Worm (Caenorhabditis elegans) whole organism, L2 larva: ENCODE data around the gene R08E3.3.
A peak's percentile ranks its signal among the peaks of the same experiment; 100 is the strongest.

Experiments used
- F13H6.1 ChIP-seq: sonication (generic microtip); optimal IDR thresholded peaks from 2 replicates; lab custom pipeline; 2016; ENCODE audit warnings: missing genetic modification characterization, missing compliant biosample characterization
- R02D3.7 ChIP-seq: fragments of 150-350 bp; optimal IDR thresholded peaks from 2 replicates; lab custom pipeline; 2014; ENCODE audit warnings: missing biosample characterization, missing genetic modification characterization
- Y55F3AM.14 ChIP-seq: fragments of 200-800 bp; sonication (Bioruptor generic); optimal IDR thresholded peaks from 2 replicates; lab custom pipeline; 2018; ENCODE audit warnings: mild to moderate bottlenecking, missing genetic modification characterization, missing compliant biosample characterization
- ZK546.5 ChIP-seq: sonication (generic microtip); optimal IDR thresholded peaks from 2 replicates; lab custom pipeline; 2017; ENCODE audit warnings: missing biosample characterization, missing genetic modification characterization
- aly-2 ChIP-seq: fragments of 150-350 bp; optimal IDR thresholded peaks from 2 replicates; lab custom pipeline; 2014; ENCODE audit warnings: missing biosample characterization, missing genetic modification characterization
- ama-1 ChIP-seq: fragments of 150-350 bp; optimal IDR thresholded peaks from 2 replicates; lab custom pipeline; 2018; ENCODE audit warnings: inconsistent platforms
- ceh-82 ChIP-seq: fragments of 150-350 bp; optimal IDR thresholded peaks from 2 replicates; lab custom pipeline; 2014; ENCODE audit warnings: missing biosample characterization, missing genetic modification characterization
- crh-2 ChIP-seq: sonication (generic microtip); optimal IDR thresholded peaks from 2 replicates; lab custom pipeline; 2017; ENCODE audit warnings: missing biosample characterization, missing genetic modification characterization
- dmd-4 ChIP-seq: sonication (generic microtip); optimal IDR thresholded peaks from 2 replicates; lab custom pipeline; 2017; ENCODE audit warnings: missing biosample characterization, missing genetic modification characterization
- egl-27 ChIP-seq: sonication (generic microtip); optimal IDR thresholded peaks from 3 replicates; lab custom pipeline; 2017; ENCODE audit warnings: missing biosample characterization, missing genetic modification reagents, missing genetic modification characterization
- elt-1 ChIP-seq: fragments of 150-350 bp; optimal IDR thresholded peaks from 2 replicates; lab custom pipeline; 2014; ENCODE audit warnings: missing biosample characterization, missing genetic modification characterization
- elt-3 ChIP-seq: sonication (generic microtip); optimal IDR thresholded peaks from 2 replicates; lab custom pipeline; 2017; ENCODE audit warnings: missing biosample characterization, missing genetic modification characterization
- fos-1 ChIP-seq: fragments of 150-350 bp; optimal IDR thresholded peaks from 2 replicates; lab custom pipeline; 2014; ENCODE audit warnings: missing biosample characterization, missing genetic modification characterization
- lin-39 ChIP-seq: fragments of 150-350 bp; optimal IDR thresholded peaks from 2 replicates; lab custom pipeline; 2014; ENCODE audit warnings: missing biosample characterization, missing genetic modification reagents, missing genetic modification characterization
- lsy-2 ChIP-seq, 2 experiments: fragments of 150-350 bp in 1 of 2; sonication (generic microtip) in 1 of 2; optimal IDR thresholded peaks; 2 replicates each; lab custom pipeline; 2014 to 2017; ENCODE audit warnings: missing biosample characterization in 2 of 2, missing genetic modification characterization in 2 of 2
- mab-5 ChIP-seq: fragments of 150-350 bp; optimal IDR thresholded peaks from 2 replicates; lab custom pipeline; 2014; ENCODE audit warnings: missing biosample characterization, missing genetic modification characterization
- nhr-11 ChIP-seq: fragments of 150-350 bp; optimal IDR thresholded peaks from 2 replicates; lab custom pipeline; 2014; ENCODE audit warnings: missing biosample characterization, missing genetic modification characterization
- nhr-12 ChIP-seq: fragments of 150-350 bp; optimal IDR thresholded peaks from 2 replicates; lab custom pipeline; 2014; ENCODE audit warnings: missing biosample characterization, missing genetic modification characterization
- nhr-21 ChIP-seq: fragments of 150-350 bp; optimal IDR thresholded peaks from 2 replicates; lab custom pipeline; 2014; ENCODE audit warnings: missing biosample characterization, missing genetic modification characterization
- nhr-25 ChIP-seq: fragments of 150-350 bp; sonication (generic microtip); optimal IDR thresholded peaks from 3 replicates; lab custom pipeline; 2014; ENCODE audit warnings: missing biosample characterization, missing genetic modification characterization
- nhr-77 ChIP-seq: fragments of 150-350 bp; optimal IDR thresholded peaks from 2 replicates; lab custom pipeline; 2014; ENCODE audit warnings: missing biosample characterization, missing genetic modification characterization
- peb-1 ChIP-seq: fragments of 150-350 bp; optimal IDR thresholded peaks from 2 replicates; lab custom pipeline; 2014; ENCODE audit warnings: missing biosample characterization, missing genetic modification characterization
- sem-4 ChIP-seq: fragments of 150-350 bp; optimal IDR thresholded peaks from 2 replicates; lab custom pipeline; 2014; ENCODE audit warnings: missing biosample characterization, missing genetic modification reagents, missing genetic modification characterization
- skn-1 ChIP-seq: sonication (generic microtip); optimal IDR thresholded peaks from 2 replicates; lab custom pipeline; 2017; ENCODE audit warnings: missing biosample characterization, missing genetic modification characterization
- sma-3 ChIP-seq: sonication (generic microtip); optimal IDR thresholded peaks from 2 replicates; lab custom pipeline; 2016; ENCODE audit warnings: missing genetic modification reagents, missing genetic modification characterization, missing compliant biosample characterization
- sma-9 ChIP-seq, 2 experiments: fragments of 150-350 bp in 1 of 2; sonication (generic microtip) in 1 of 2; optimal IDR thresholded peaks; 2 replicates each; lab custom pipeline; 2014 to 2016; ENCODE audit warnings: missing genetic modification characterization in 2 of 2, mild to moderate bottlenecking in 1 of 2, missing biosample characterization in 1 of 2, missing compliant biosample characterization in 1 of 2, missing genetic modification reagents in 1 of 2, moderate library complexity in 1 of 2
- unc-39 ChIP-seq: fragments of 150-350 bp; optimal IDR thresholded peaks from 2 replicates; lab custom pipeline; 2014; ENCODE audit warnings: missing biosample characterization, missing genetic modification characterization
- unc-55 ChIP-seq: fragments of 150-350 bp; sonication (generic microtip); optimal IDR thresholded peaks from 3 replicates; lab custom pipeline; 2014; ENCODE audit warnings: missing biosample characterization, missing genetic modification reagents, missing genetic modification characterization
- unc-62 ChIP-seq: fragments of 150-350 bp; optimal IDR thresholded peaks from 2 replicates; lab custom pipeline; 2014; ENCODE audit warnings: missing biosample characterization, missing genetic modification reagents, missing genetic modification characterization
- zag-1 ChIP-seq: fragments of 150-350 bp; optimal IDR thresholded peaks from 2 replicates; lab custom pipeline; 2014; ENCODE audit warnings: missing biosample characterization, missing genetic modification characterization
- ztf-1 ChIP-seq: fragments of 200-800 bp; sonication (Bioruptor generic); conservative IDR thresholded peaks from 2 replicates; pipeline ENCODE4 v1.3.6; 2022; ENCODE audit warnings: missing genetic modification characterization, missing compliant biosample characterization
- ztf-11 ChIP-seq: sonication (generic microtip); optimal IDR thresholded peaks from 2 replicates; lab custom pipeline; 2017; ENCODE audit warnings: missing biosample characterization, missing genetic modification characterization

The R08E3.3 gene

DNA sequence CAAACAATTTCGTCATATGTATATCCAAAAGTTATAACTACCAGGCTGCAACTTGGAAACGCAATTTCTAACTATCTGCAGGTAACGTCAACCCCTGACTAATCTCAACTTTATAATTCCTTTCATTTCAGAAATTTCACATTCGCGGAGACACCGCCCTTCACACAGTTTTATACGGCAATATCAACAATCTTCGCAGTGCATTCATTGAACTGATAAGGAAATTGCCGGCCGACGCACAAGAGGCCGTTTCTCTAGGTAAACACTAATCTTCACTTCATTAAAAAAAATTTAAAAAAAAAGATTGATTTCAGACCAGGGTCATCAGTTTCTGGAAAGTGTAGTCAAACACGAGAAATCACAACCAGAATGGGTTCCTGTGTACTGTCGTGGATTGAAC, 479 bp downstream of the R08E3.3 start:
- TF ChIP-seq R02D3.7 (tag; lab: Kevin White, UChicago): no peak
- TF ChIP-seq zag-1 (tag; lab: Kevin White, UChicago): no peak
- no peak for TF ChIP-seq elt-1 (tag; lab: Kevin White, UChicago)
- peak; percentile 39 for TF ChIP-seq crh-2 (tag; lab: Kevin White, UChicago)
- no peak for TF ChIP-seq mab-5 (tag; lab: Kevin White, UChicago)
- no peak for TF ChIP-seq sem-4 (tag; lab: Kevin White, UChicago)
- TF ChIP-seq ceh-82 (tag; lab: Kevin White, UChicago): no peak
- TF ChIP-seq unc-39 (tag; lab: Kevin White, UChicago): no peak
- TF ChIP-seq peb-1 (tag; lab: Kevin White, UChicago): no peak
- TF ChIP-seq F13H6.1: no peak
- TF ChIP-seq sma-9 (GFP tag; optimal IDR thresholded peaks at IDR 0.05; lab: Kevin White, UChicago): peak; percentile 43
- TF ChIP-seq sma-9 (tag; optimal IDR thresholded peaks at IDR 0.05; lab: Kevin White, UChicago): no peak
- no peak for TF ChIP-seq nhr-11 (tag; lab: Kevin White, UChicago)
- TF ChIP-seq fos-1 (tag; lab: Kevin White, UChicago): peak; percentile 89
- TF ChIP-seq elt-3: no peak
- TF ChIP-seq egl-27 (tag; lab: Kevin White, UChicago): no peak

DNA sequence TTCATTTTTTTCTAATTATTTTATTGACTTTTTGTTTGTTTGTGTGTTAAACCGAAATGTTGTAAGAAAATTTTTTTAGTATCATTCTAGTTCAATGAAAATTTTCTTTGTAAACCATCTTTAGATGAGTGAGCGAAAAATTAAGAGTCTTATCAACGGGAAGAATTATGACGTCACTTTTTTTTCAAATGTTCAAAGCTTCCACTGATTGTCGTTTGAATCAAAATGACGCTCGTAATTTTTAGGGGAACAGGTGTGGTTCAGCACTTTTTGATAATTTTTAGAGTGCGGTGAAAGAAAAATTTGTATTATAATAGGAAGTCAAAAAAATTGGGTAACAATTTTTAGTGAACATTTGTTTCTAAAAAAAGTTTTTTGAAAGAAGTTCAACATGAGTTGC, 3.2 kb downstream of the R08E3.3 start:
- TF ChIP-seq dmd-4 (tag; lab: Kevin White, UChicago) (no peak), peb-1 (tag; lab: Kevin White, UChicago) (no peak), skn-1 (tag; lab: Kevin White, UChicago) (no peak), fos-1 (tag; lab: Kevin White, UChicago) (peak; percentile 86), nhr-21 (tag; lab: Kevin White, UChicago) (no peak), unc-55 (GFP tag; lab: Kevin White, UChicago) (no peak), nhr-12 (tag; lab: Kevin White, UChicago) (no peak), ztf-11 (tag; lab: Kevin White, UChicago) (no peak), crh-2 (tag; lab: Kevin White, UChicago) (peak; percentile 19), nhr-77 (tag; lab: Kevin White, UChicago) (no peak)

DNA sequence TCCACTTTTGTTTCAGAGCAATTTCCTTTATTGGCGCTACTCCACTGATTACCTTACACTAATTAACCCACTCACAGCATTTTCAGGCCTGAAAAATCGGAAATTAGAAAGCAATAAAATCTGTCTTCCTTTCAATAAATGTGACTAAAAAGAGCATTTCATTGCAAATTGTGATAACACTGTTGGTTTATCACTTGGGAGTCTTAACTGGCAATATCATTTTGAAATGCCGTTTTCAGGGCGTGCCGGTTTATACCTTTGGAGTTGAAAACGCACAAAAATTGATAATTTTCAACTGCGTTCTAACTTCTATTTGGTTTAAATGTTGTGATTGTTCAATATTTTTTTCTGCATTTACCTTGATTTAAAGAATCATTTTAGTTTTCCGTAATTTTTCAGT, 3.9 kb downstream of the R08E3.3 start, which contains the start of gene R08E3.1:
Gene R08E3.1, plus strand, starts transcription at position 386 of the 400 bp plus-strand sequence.
- TF ChIP-seq fos-1 (tag; lab: Kevin White, UChicago) (peak; percentile 92), lin-39 (no peak), crh-2 (tag; lab: Kevin White, UChicago) (peak; percentile 9)

DNA sequence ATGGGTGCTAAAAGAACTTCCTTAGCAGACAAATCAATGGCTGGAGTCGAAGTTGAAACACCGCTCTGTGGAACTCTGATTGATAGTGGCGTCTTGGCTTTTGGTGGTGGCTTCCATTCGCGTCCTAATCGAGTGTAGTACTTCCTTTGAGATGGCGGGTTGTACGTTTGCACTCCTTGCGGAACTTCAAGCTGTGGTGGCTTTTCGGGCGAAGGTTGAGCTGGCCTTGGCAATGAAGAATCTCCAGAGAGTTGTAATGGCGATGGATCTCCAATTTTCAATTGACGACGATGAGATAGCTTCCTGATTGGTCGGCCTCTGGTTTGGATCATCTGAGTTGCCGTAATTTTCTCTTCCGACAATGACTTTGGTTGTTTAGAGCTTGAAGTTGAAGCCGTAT, 22.3 kb downstream of the R08E3.3 start:
- TF ChIP-seq sma-9 (GFP tag; optimal IDR thresholded peaks at IDR 0.05; lab: Kevin White, UChicago) (no peak), sma-9 (tag; optimal IDR thresholded peaks at IDR 0.05; lab: Kevin White, UChicago) (no peak), unc-62 (no peak), sma-3 (GFP tag; lab: Kevin White, UChicago) (no peak), nhr-25 (tag; lab: Kevin White, UChicago) (no peak), lsy-2 (tag; optimal IDR thresholded peaks at IDR 0.05; lab: Kevin White, UChicago) (no peak), elt-1 (tag; lab: Kevin White, UChicago) (no peak), nhr-11 (tag; lab: Kevin White, UChicago) (no peak), ama-1 (lab: Kevin White, UChicago) (no peak), Y55F3AM.14 (no peak), ceh-82 (tag; lab: Kevin White, UChicago) (no peak), unc-55 (GFP tag; lab: Kevin White, UChicago) (no peak), aly-2 (no peak)
- TF ChIP-seq, all 48 proteins: peak for 0

DNA sequence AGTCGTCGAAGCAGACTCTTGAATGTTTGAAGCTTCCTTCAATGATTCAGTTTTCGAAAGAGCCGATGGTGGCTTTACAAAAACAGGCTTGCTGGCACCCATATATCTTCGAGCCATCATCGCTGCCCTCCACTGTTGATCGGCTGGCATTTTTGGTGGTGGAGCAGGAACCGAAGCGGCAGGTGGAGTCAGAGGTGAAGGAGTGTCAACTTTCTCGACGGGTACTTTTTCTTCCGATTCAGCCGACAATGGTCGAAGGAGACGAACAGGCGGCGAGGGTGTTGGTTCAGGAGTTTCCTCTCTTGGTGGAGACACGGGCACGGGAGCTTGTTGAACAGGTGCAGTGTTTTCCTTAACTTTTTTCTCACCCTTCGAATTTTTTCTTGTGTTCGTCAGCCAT, 23.9 kb downstream of the R08E3.3 start:
- TF ChIP-seq ZK546.5 (tag; lab: Kevin White, UChicago) (no peak), ztf-1 (GFP tag; lab: Robert Waterston, UW) (no peak), mab-5 (tag; lab: Kevin White, UChicago) (no peak), sma-9 (GFP tag; optimal IDR thresholded peaks at IDR 0.05; lab: Kevin White, UChicago) (no peak), sma-9 (tag; optimal IDR thresholded peaks at IDR 0.05; lab: Kevin White, UChicago) (no peak), zag-1 (tag; lab: Kevin White, UChicago) (no peak), ceh-82 (tag; lab: Kevin White, UChicago) (no peak), fos-1 (tag; lab: Kevin White, UChicago) (no peak), aly-2 (no peak), egl-27 (tag; lab: Kevin White, UChicago) (no peak), ama-1 (lab: Kevin White, UChicago) (no peak)
